Worm (Caenorhabditis elegans): Measurements from ENCODE around the gene F49C12.15.

The F49C12.15 gene

ce11 chrIV:9300127-9300526, 24.1 kb upstream of the F49C12.15 start, which contains the start of gene F49C12.3:
F49C12.3 (plus strand) TSS chrIV:9300427.
- TF ChIP-seq fkh-3 (tag; optimal IDR thresholded peaks at IDR 0.05) (no peak), ceh-91 (GFP tag; IDR thresholded peaks at IDR 0.05) (no peak), T07F8.4 (tag; optimal IDR thresholded peaks at IDR 0.05) (no peak), F10E7.11 (tag; optimal IDR thresholded peaks at IDR 0.05) (no peak), lir-1 (GFP tag; conservative IDR thresholded peaks at IDR 0.05) (no peak), somi-1 (GFP tag; optimal IDR thresholded peaks at IDR 0.05) (no peak)

- no peak for TF ChIP-seq lin-40 (tag; optimal IDR thresholded peaks at IDR 0.05)
- no peak for TF ChIP-seq ztf-22 (GFP tag; optimal IDR thresholded peaks at IDR 0.05)
- no peak for TF ChIP-seq tlf-1 (GFP tag; optimal IDR thresholded peaks at IDR 0.05)
- TF ChIP-seq fkh-3 (tag; optimal IDR thresholded peaks at IDR 0.05): no peak
- no peak for TF ChIP-seq C06A6.2 (GFP tag; conservative IDR thresholded peaks at IDR 0.05)
- no peak for TF ChIP-seq snpc-1.1 (tag; optimal IDR thresholded peaks at IDR 0.05; ENCODE audit: insufficient read depth)
- TF ChIP-seq F57C9.4 (tag; optimal IDR thresholded peaks at IDR 0.05): no peak
- TF ChIP-seq F33H1.4 (GFP tag; IDR thresholded peaks at IDR 0.05): no peak
- TF ChIP-seq let-607 (tag; optimal IDR thresholded peaks at IDR 0.05): no peak
- no peak for TF ChIP-seq F49E8.2 (tag; optimal IDR thresholded peaks at IDR 0.05; ENCODE audit: insufficient read depth)
- no peak for TF ChIP-seq nhr-27 (tag; optimal IDR thresholded peaks at IDR 0.05)
- TF ChIP-seq ztf-28 (GFP tag; IDR thresholded peaks at IDR 0.05): no peak
- no peak for TF ChIP-seq sea-2 (GFP tag; IDR thresholded peaks at IDR 0.05)
- no peak for TF ChIP-seq mel-28 (tag; optimal IDR thresholded peaks at IDR 0.05; ENCODE audit: borderline replicate concordance)
- TF ChIP-seq cebp-2 (GFP tag; IDR thresholded peaks at IDR 0.05): no peak
- no peak for TF ChIP-seq F52B5.7 (tag; optimal IDR thresholded peaks at IDR 0.05)
These were observed 20.3 kb upstream of the F49C12.15 start, which contains the start of gene F49C12.4 for ce11 chrIV:9303994-9304393. F49C12.4 (minus strand) TSS chrIV:9304094.

- TF ChIP-seq lin-35 (GFP tag; optimal IDR thresholded peaks at IDR 0.05) (no peak), F57C9.4 (tag; optimal IDR thresholded peaks at IDR 0.05) (no peak), mxl-1 (tag; optimal IDR thresholded peaks at IDR 0.05) (no peak), lsy-27 (tag; optimal IDR thresholded peaks at IDR 0.05; ENCODE audit: borderline replicate concordance, insufficient read depth) (no peak), attf-5 (GFP tag; optimal IDR thresholded peaks at IDR 0.05) (no peak), sptf-2 (GFP tag; optimal IDR thresholded peaks at IDR 0.05) (no peak), B0336.3 (GFP tag; IDR thresholded peaks at IDR 0.05) (no peak), somi-1 (GFP tag; optimal IDR thresholded peaks at IDR 0.05) (no peak), unc-62 (GFP tag; optimal IDR thresholded peaks at IDR 0.05) (no peak), attf-6 (GFP tag; IDR thresholded peaks at IDR 0.05) (no peak), ceh-27 (GFP tag; optimal IDR thresholded peaks at IDR 0.05) (no peak), ztf-26 (tag; optimal IDR thresholded peaks at IDR 0.05) (no peak), let-607 (tag; optimal IDR thresholded peaks at IDR 0.05) (no peak), lin-26 (GFP tag; IDR thresholded peaks at IDR 0.05) (no peak), C06A6.2 (GFP tag; conservative IDR thresholded peaks at IDR 0.05) (no peak), athp-1 (tag; optimal IDR thresholded peaks at IDR 0.05) (no peak), pbrm-1 (GFP tag; IDR thresholded peaks at IDR 0.05) (no peak), aptf-2 (GFP tag; conservative IDR thresholded peaks at IDR 0.05) (no peak), K11D2.4 (GFP tag; IDR thresholded peaks at IDR 0.05) (no peak)
These were observed 19.6 kb upstream of the F49C12.15 start, which contains the start of gene F49C12.5 for ce11 chrIV:9304617-9305016. F49C12.5 (plus strand) TSS chrIV:9304917.
